Worm (Caenorhabditis elegans): ENCODE measurements around the gene C18G1.8.

Gene C18G1.8

DNA sequence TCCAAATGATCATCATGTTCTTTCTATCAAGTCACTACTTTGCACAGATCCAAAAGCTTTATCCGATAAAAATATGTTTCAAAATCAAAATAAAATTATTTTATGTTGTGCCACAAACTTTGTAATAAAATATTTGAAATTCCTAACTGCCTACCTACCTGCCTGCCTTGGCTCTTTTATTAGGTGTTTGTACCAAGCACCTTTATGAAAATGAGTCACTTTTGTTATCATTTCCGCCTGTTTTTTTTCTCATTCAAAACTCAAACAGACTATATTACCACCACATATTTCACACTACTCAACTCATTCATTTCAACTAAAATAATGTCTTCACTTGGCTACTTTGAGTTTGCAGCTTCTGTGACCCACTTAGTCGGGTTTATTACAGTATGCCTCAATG, 41.9 kb downstream of the C18G1.8 start, which contains the start of gene F39G3.4:
TSS of gene F39G3.4 (plus strand) at position 301 of the 400 bp plus-strand sequence.
- TF ChIP-seq unc-62 (GFP tag; optimal IDR thresholded peaks at IDR 0.05): no peak

DNA sequence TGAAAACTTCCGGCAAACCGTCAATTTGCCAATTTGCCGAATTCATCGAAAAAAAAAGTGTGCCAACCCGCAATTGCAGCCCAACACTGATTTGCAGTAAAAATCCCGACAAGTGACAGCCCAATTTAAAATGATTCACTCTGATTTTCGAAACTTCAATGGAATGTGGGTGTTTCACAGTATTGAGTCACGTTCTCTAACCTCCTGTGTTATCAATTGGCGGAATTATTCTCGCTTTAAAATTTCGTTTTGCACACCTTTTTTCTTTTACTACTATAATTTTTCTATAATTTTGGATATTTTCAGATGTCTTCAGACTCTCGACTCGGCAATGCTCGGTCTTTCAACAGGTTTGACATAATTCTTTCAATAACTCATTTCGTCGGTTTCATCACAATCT, 44.1 kb downstream of the C18G1.8 start, which contains the start of gene F39G3.5:
TSS of gene F39G3.5 (plus strand) at position 301 of the 400 bp plus-strand sequence.
- TF ChIP-seq unc-62 (GFP tag; optimal IDR thresholded peaks at IDR 0.05): no peak

DNA sequence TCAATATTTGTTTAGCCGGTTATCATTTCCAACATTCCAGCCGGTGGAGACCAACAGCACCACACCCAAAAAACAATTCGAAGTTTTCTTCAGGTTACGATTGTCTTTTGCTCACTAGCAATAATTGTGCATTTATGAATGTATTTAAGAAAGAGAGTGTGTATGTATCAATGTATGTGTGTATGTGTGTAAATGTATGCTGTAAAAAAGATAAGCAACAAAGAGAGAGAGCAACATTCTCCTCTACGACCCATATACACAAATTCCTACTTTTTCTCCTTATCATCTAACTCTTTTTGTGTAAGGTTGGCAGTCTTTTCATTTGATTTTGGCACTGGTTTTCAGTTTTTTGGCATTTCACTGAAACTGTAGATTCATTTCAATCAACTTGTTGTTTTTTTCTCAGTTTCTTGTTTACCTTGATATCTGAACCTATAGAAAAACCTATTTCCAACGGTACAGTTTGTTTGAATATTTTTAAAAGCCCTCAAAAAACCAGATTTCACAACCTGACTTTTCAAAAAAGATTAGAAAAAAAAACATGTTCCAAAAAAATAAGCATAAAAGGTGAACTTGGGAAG, 45.4 kb downstream of the C18G1.8 start:
- no peak for TF ChIP-seq unc-62 (GFP tag; optimal IDR thresholded peaks at IDR 0.05)

DNA sequence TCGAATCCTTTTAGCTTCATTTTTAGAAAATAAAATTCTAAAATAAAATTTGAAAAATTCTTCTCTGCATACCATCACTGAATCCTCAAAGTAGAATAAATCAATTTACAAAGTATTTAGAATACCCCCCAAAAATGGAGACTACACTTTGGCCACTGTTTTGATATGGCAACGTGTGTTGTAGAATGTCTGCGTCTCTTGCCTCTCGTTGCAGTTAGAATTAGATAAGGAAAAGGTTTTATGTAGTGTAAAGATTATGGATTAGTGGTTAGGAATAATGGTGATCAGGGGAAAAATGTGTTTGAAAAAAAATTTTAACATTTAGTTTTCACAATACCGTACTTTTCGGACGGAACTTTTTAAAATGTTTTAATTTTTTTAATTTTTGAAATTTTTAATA, 46.4 kb downstream of the C18G1.8 start, which contains the start of gene prx-6:
TSS of gene prx-6 (minus strand) at position 129 of the 400 bp plus-strand sequence.
- TF ChIP-seq unc-62 (GFP tag; optimal IDR thresholded peaks at IDR 0.05): no peak
